Fruit fly (Drosophila melanogaster) whole organism, embryonic: ENCODE measurements around the gene Grasp65.

Experiments used
- Aef1 ChIP-seq: fragments of 200-800 bp; sonication (Bioruptor generic); IDR thresholded peaks from 3 replicates; pipeline ENCODE4 v1.3.6; 2022; ENCODE audit warnings: missing biosample characterization, missing genetic modification characterization
- CG1024 ChIP-seq: fragments of 200-800 bp; sonication (Bioruptor generic); IDR thresholded peaks from 2 replicates; pipeline ENCODE4 v1.3.6; 2022; ENCODE audit warnings: missing biosample characterization, missing genetic modification characterization
- CG10959 ChIP-seq: fragments of 200-800 bp; sonication (Bioruptor generic); IDR thresholded peaks from 2 replicates; pipeline ENCODE4 v1.3.6; 2022; ENCODE audit warnings: missing biosample characterization, missing genetic modification characterization
- CG12236 ChIP-seq: fragments of 200-800 bp; sonication (Bioruptor generic); optimal IDR thresholded peaks from 2 replicates; lab custom pipeline; 2016; ENCODE audit warnings: missing biosample characterization, missing genetic modification characterization
- CG13624 ChIP-seq: fragments of 200-800 bp; sonication (Bioruptor generic); optimal IDR thresholded peaks from 2 replicates; lab custom pipeline; 2016; ENCODE audit warnings: missing biosample characterization, missing genetic modification characterization
- CG14710 ChIP-seq: fragments of 200-800 bp; sonication (Bioruptor generic); optimal IDR thresholded peaks from 3 replicates; lab custom pipeline; 2019; ENCODE audit warnings: missing biosample characterization, mild to moderate bottlenecking, missing genetic modification characterization, moderate library complexity
- CG15514 ChIP-seq: fragments of 200-800 bp; sonication (Bioruptor generic); optimal IDR thresholded peaks from 3 replicates; lab custom pipeline; 2017; ENCODE audit warnings: missing biosample characterization, missing genetic modification characterization, mild to moderate bottlenecking, moderate library complexity, missing genetic modification reagents
- CG17361 ChIP-seq: fragments of 200-800 bp; sonication (Bioruptor generic); IDR thresholded peaks from 3 replicates; pipeline ENCODE4 v1.3.6; 2022; ENCODE audit warnings: missing biosample characterization, missing genetic modification characterization
- CG17385 ChIP-seq: fragments of 200-800 bp; sonication (Bioruptor generic); optimal IDR thresholded peaks from 3 replicates; lab custom pipeline; 2018; ENCODE audit warnings: missing biosample characterization, mild to moderate bottlenecking, missing genetic modification characterization
- CG30431 ChIP-seq: fragments of 200-800 bp; sonication (Bioruptor generic); optimal IDR thresholded peaks from 2 replicates; lab custom pipeline; 2017; ENCODE audit warnings: missing biosample characterization, missing genetic modification characterization
- CG31224 ChIP-seq: fragments of 200-800 bp; sonication (Bioruptor generic); IDR thresholded peaks from 2 replicates; pipeline ENCODE4 v1.3.6; 2022; ENCODE audit warnings: missing biosample characterization, missing genetic modification characterization
- CG34224 ChIP-seq: fragments of 200-800 bp; sonication (Bioruptor generic); IDR thresholded peaks from 3 replicates; pipeline ENCODE4 v1.3.6; 2022; ENCODE audit warnings: missing biosample characterization, missing genetic modification characterization; ENCODE audit not compliant: partially characterized antibody
- CG6272 ChIP-seq: fragments of 200-800 bp; sonication (Bioruptor generic); IDR thresholded peaks from 2 replicates; pipeline ENCODE4 v1.3.6; 2022; ENCODE audit warnings: missing biosample characterization, missing genetic modification characterization
- CG7839 ChIP-seq: fragments of 200-800 bp; sonication (Bioruptor generic); optimal IDR thresholded peaks from 3 replicates; lab custom pipeline; 2018; ENCODE audit warnings: missing biosample characterization, mild to moderate bottlenecking, missing genetic modification characterization, moderate library complexity
- CG9609 ChIP-seq: fragments of 200-800 bp; sonication (Bioruptor generic); optimal IDR thresholded peaks from 3 replicates; lab custom pipeline; 2016; ENCODE audit warnings: missing biosample characterization, missing genetic modification characterization
- D19B ChIP-seq: fragments of 200-800 bp; sonication (Bioruptor generic); optimal IDR thresholded peaks from 2 replicates; lab custom pipeline; 2017; ENCODE audit warnings: missing biosample characterization, mild to moderate bottlenecking, missing genetic modification characterization
- Dbx ChIP-seq: fragments of 200-800 bp; sonication (Bioruptor generic); IDR thresholded peaks from 3 replicates; pipeline ENCODE4 v1.3.6; 2022; ENCODE audit warnings: missing biosample characterization, missing genetic modification characterization
- Dip3 ChIP-seq: fragments of 200-800 bp; sonication (Bioruptor generic); optimal IDR thresholded peaks from 3 replicates; lab custom pipeline; 2016; ENCODE audit warnings: missing biosample characterization, missing genetic modification characterization
- Dp ChIP-seq: fragments of 200-800 bp; sonication (Bioruptor generic); optimal IDR thresholded peaks from 2 replicates; lab custom pipeline; 2018; ENCODE audit warnings: missing biosample characterization, mild to moderate bottlenecking, missing genetic modification characterization, moderate library complexity
- Gsc ChIP-seq: fragments of 200-800 bp; sonication (Bioruptor generic); IDR thresholded peaks from 2 replicates; pipeline ENCODE4 v1.3.6; 2022; ENCODE audit warnings: missing biosample characterization, missing genetic modification characterization
- Hand ChIP-seq: fragments of 200-800 bp; sonication (Bioruptor generic); optimal IDR thresholded peaks from 2 replicates; lab custom pipeline; 2017; ENCODE audit warnings: mild to moderate bottlenecking, missing biosample characterization, missing genetic modification reagents, missing genetic modification characterization
- HmgZ ChIP-seq: fragments of 200-800 bp; sonication (Bioruptor generic); optimal IDR thresholded peaks from 2 replicates; lab custom pipeline; 2018; ENCODE audit warnings: missing biosample characterization, mild to moderate bottlenecking, missing genetic modification characterization
- Hr39 ChIP-seq: fragments of >200 bp; optimal IDR thresholded peaks from 2 replicates; lab custom pipeline; 2017
- MTF-1 ChIP-seq: fragments of 200-800 bp; sonication (Bioruptor generic); optimal IDR thresholded peaks from 2 replicates; lab custom pipeline; 2018; ENCODE audit warnings: missing biosample characterization, mild to moderate bottlenecking, missing genetic modification characterization, borderline replicate concordance
- Max ChIP-seq: fragments of 200-800 bp; sonication (Bioruptor generic); optimal IDR thresholded peaks from 2 replicates; lab custom pipeline; 2016; ENCODE audit warnings: missing biosample characterization, mild to moderate bottlenecking, missing genetic modification characterization
- Oaz ChIP-seq: fragments of 200-800 bp; sonication (Bioruptor generic); IDR thresholded peaks from 2 replicates; pipeline ENCODE4 v1.3.6; 2022; ENCODE audit warnings: missing biosample characterization, missing genetic modification characterization
- Stat92E ChIP-seq, 3 experiments: fragments of >200 bp in 2 of 3; fragments of 200-800 bp in 1 of 3; sonication (Bioruptor generic) in 1 of 3; optimal IDR thresholded peaks; 2 replicates each; lab custom pipeline; 2017 to 2019; ENCODE audit warnings: missing biosample characterization in 3 of 3, missing genetic modification characterization in 3 of 3, mild to moderate bottlenecking in 1 of 3, moderate library complexity in 1 of 3
- ap ChIP-seq: fragments of 200-800 bp; sonication (Bioruptor generic); IDR thresholded peaks from 2 replicates; pipeline ENCODE4 v1.3.6; 2022; ENCODE audit warnings: missing biosample characterization, missing genetic modification characterization
- croc ChIP-seq: fragments of 200-800 bp; sonication (Bioruptor generic); conservative IDR thresholded peaks from 3 replicates; pipeline ENCODE4 v1.3.6; 2022; ENCODE audit warnings: missing biosample characterization, missing genetic modification characterization
- dimm ChIP-seq: fragments of 200-800 bp; sonication (Bioruptor generic); IDR thresholded peaks from 2 replicates; pipeline ENCODE4 v1.3.6; 2022; ENCODE audit warnings: missing biosample characterization, missing genetic modification characterization
- en ChIP-seq: fragments of 200-800 bp; sonication (Bioruptor generic); optimal IDR thresholded peaks from 2 replicates; lab custom pipeline; 2016; ENCODE audit warnings: missing biosample characterization, missing genetic modification characterization
- fd96Cb ChIP-seq: fragments of 200-800 bp; sonication (Bioruptor generic); optimal IDR thresholded peaks from 2 replicates; lab custom pipeline; 2018; ENCODE audit warnings: missing biosample characterization, mild to moderate bottlenecking, missing genetic modification characterization, moderate library complexity
- fru ChIP-seq: fragments of >200 bp; optimal IDR thresholded peaks from 2 replicates; lab custom pipeline; 2017
- ftz-f1 ChIP-seq: fragments of 200-800 bp; sonication (Bioruptor generic); optimal IDR thresholded peaks from 2 replicates; lab custom pipeline; 2016; ENCODE audit warnings: missing biosample characterization, missing genetic modification characterization
- h ChIP-seq: fragments of >200 bp; optimal IDR thresholded peaks from 2 replicates; lab custom pipeline; 2017
- insv ChIP-seq, 2 experiments: fragments of 200-800 bp; sonication (Bioruptor generic); optimal IDR thresholded peaks; 3 replicates each; lab custom pipeline; 2016 to 2018; ENCODE audit warnings: missing biosample characterization in 2 of 2, missing genetic modification characterization in 2 of 2
- jing ChIP-seq: fragments of 200-800 bp; sonication (Bioruptor generic); optimal IDR thresholded peaks from 2 replicates; lab custom pipeline; 2018; ENCODE audit warnings: missing biosample characterization, mild to moderate bottlenecking, missing genetic modification characterization
- lbe ChIP-seq: fragments of 200-800 bp; sonication (Bioruptor generic); optimal IDR thresholded peaks from 2 replicates; lab custom pipeline; 2016; ENCODE audit warnings: missing biosample characterization, mild to moderate bottlenecking, missing genetic modification characterization
- lola ChIP-seq, 3 experiments: fragments of >200 bp in 2 of 3; fragments of 200-800 bp in 1 of 3; sonication (Bioruptor generic) in 1 of 3; optimal IDR thresholded peaks; 2 replicates each; lab custom pipeline; 2017 to 2019; ENCODE audit warnings: missing biosample characterization in 3 of 3, missing genetic modification characterization in 3 of 3, mild to moderate bottlenecking in 1 of 3, moderate library complexity in 1 of 3
- nom ChIP-seq: fragments of 200-800 bp; sonication (Bioruptor generic); optimal IDR thresholded peaks from 2 replicates; lab custom pipeline; 2017; ENCODE audit warnings: missing biosample characterization, missing genetic modification characterization, mild to moderate bottlenecking, moderate library complexity, missing genetic modification reagents
- org-1 ChIP-seq: fragments of 200-800 bp; sonication (Bioruptor generic); optimal IDR thresholded peaks from 2 replicates; lab custom pipeline; 2017; ENCODE audit warnings: missing biosample characterization, missing genetic modification characterization
- sens-2 ChIP-seq: fragments of 200-800 bp; sonication (Bioruptor generic); IDR thresholded peaks from 2 replicates; pipeline ENCODE4 v1.3.6; 2022; ENCODE audit warnings: missing biosample characterization, missing genetic modification characterization
- slp2 ChIP-seq: fragments of 200-800 bp; sonication (Bioruptor generic); optimal IDR thresholded peaks from 2 replicates; lab custom pipeline; 2016; ENCODE audit warnings: missing biosample characterization, missing genetic modification characterization
- tap ChIP-seq: fragments of 200-800 bp; optimal IDR thresholded peaks from 3 replicates; lab custom pipeline; 2019; ENCODE audit warnings: missing biosample characterization, mild to moderate bottlenecking, missing genetic modification characterization, moderate library complexity
- toy ChIP-seq: fragments of 200-800 bp; sonication (Bioruptor generic); IDR thresholded peaks from 2 replicates; pipeline ENCODE4 v1.3.6; 2022; ENCODE audit warnings: missing biosample characterization, missing genetic modification characterization
- tx ChIP-seq: fragments of 200-800 bp; sonication (Bioruptor generic); optimal IDR thresholded peaks from 2 replicates; lab custom pipeline; 2016; ENCODE audit warnings: missing biosample characterization, missing genetic modification characterization
- unc-4 ChIP-seq: fragments of 200-800 bp; sonication (Bioruptor generic); IDR thresholded peaks from 2 replicates; pipeline ENCODE4 v1.3.6; 2022; ENCODE audit warnings: missing biosample characterization, missing genetic modification characterization; ENCODE audit not compliant: partially characterized antibody
- zen2 ChIP-seq: fragments of 200-800 bp; sonication (Bioruptor generic); IDR thresholded peaks from 3 replicates; pipeline ENCODE4 v1.3.6; 2022; ENCODE audit warnings: missing biosample characterization, missing genetic modification characterization; ENCODE audit not compliant: partially characterized antibody
- zfh1 ChIP-seq: fragments of 200-800 bp; sonication (Bioruptor generic); IDR thresholded peaks from 3 replicates; pipeline ENCODE4 v1.3.6; 2022; ENCODE audit warnings: missing biosample characterization, missing genetic modification characterization

The Grasp65 gene

DNA sequence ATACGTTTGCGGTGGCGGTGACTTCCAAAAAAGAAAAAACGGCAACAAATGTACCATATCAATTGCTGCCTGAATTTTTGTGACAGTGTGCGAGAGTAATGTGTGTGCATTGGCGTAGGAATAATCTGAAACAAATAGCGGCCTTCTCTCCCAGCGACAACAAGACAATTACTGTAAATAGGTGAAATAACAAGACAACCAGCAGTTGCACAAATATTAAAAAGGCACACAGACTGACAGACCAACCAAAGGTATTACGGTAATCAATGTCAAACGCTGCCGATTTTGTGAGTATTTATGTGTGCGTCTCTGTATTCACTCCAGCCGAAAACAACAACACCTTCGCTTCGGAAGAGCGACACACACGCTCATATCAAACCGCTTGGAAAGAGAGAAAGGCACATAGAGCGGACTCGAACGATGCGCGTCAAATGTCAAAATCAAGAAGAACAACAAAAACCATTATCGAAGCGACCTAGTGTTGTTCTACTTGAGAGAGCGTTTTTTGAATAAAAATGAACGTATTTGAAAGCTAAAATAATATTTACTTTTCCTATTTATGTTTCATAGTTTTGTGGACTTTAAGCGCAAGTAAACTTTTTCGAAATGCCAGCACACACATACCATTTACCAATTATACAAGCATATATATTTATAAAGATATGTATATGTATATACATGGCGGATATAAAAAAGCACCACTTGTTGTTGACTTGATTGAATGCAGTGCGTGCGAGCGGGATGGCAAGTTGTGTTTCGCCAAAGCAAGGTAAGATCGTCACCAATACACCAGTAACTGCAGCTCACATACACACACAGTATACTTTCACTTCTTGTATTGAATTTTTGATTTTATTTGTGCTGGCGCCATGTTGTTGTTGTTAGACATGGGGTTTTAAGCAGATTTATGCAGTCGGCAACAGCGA lies 17.7 kb upstream of the Grasp65 start (continued):
- TF ChIP-seq tx (peak; percentile 13), Gsc (GFP tag; lab: Robert Waterston, UW) (no peak), CG9609 (GFP tag; lab: Kevin White, UChicago) (no peak), Hr39 (lab: Kevin White, UChicago) (no peak), zen2 (GFP tag; lab: Robert Waterston, UW) (no peak), CG17361 (GFP tag; lab: Robert Waterston, UW) (peak; percentile 40; the same call in 1 of the 3 replicates), Dip3 (no peak), sens-2 (GFP tag; lab: Robert Waterston, UW) (no peak), tap (tag; lab: Kevin White, UChicago) (no peak), fru (no peak), CG31224 (GFP tag; lab: Robert Waterston, UW) (no peak), CG7839 (tag; lab: Kevin White, UChicago) (peak; percentile 27), CG6272 (GFP tag; lab: Robert Waterston, UW) (no peak), org-1 (GFP tag; lab: Kevin White, UChicago) (peak; percentile 76), HmgZ (tag; lab: Kevin White, UChicago) (peak; percentile 58), en (peak; percentile 50), Stat92E (GFP tag; optimal IDR thresholded peaks at IDR 0.05; lab: Kevin White, UChicago) (peak in 1 of 3 experiments; percentile 28), lbe (GFP tag; lab: Kevin White, UChicago) (peak; percentile 19), CG13624 (GFP tag; lab: Kevin White, UChicago) (peak; percentile 14), MTF-1 (GFP tag; lab: Kevin White, UChicago) (peak; percentile 84), Dp (GFP tag; lab: Kevin White, UChicago) (no peak), D19B (GFP tag; lab: Kevin White, UChicago) (no peak), Hand (GFP tag; lab: Kevin White, UChicago) (no peak), lola (GFP tag; optimal IDR thresholded peaks at IDR 0.05; lab: Kevin White, UChicago) (peak in 1 of 3 experiments; percentile 56), ftz-f1 (GFP tag; lab: Kevin White, UChicago) (peak; percentile 72), CG30431 (GFP tag; lab: Kevin White, UChicago) (no peak), fd96Cb (tag; lab: Kevin White, UChicago) (peak; percentile 44), toy (GFP tag; lab: Robert Waterston, UW) (peak; percentile 21; the same call in 1 of the 2 replicates), croc (GFP tag; lab: Robert Waterston, UW) (no peak), Oaz (no peak; the same call in 1 of the 2 replicates), CG1024 (GFP tag; lab: Robert Waterston, UW) (peak; percentile 72; the same call in 1 of the 2 replicates), ap (GFP tag; lab: Robert Waterston, UW) (peak; percentile 27; the same call in 1 of the 2 replicates), Dbx (GFP tag; lab: Robert Waterston, UW) (peak; percentile 45; the same call in 1 of the 3 replicates), zfh1 (GFP tag; lab: Robert Waterston, UW) (peak; percentile 71; the same call in 2 of the 3 replicates), CG12236 (peak; percentile 74), insv (GFP tag; optimal IDR thresholded peaks at IDR 0.05; lab: Kevin White, UChicago) (peak in 1 of 2 experiments; percentile 43), CG17385 (GFP tag; lab: Kevin White, UChicago) (peak; percentile 37), jing (no peak), CG14710 (peak; percentile 58), Aef1 (GFP tag; lab: Robert Waterston, UW) (no peak; the same call in 2 of the 3 replicates), unc-4 (GFP tag; lab: Robert Waterston, UW) (no peak), CG15514 (GFP tag; lab: Kevin White, UChicago) (peak; percentile 73), slp2 (GFP tag; lab: Kevin White, UChicago) (no peak), dimm (GFP tag; lab: Robert Waterston, UW) (no peak), h (lab: Kevin White, UChicago) (no peak), CG10959 (GFP tag; lab: Robert Waterston, UW) (peak; percentile 62), nom (GFP tag; lab: Kevin White, UChicago) (no peak), Max (GFP tag; lab: Kevin White, UChicago) (peak; percentile 22), CG34224 (GFP tag; lab: Robert Waterston, UW) (no peak; the same call in 2 of the 3 replicates)
